Worm (Caenorhabditis elegans) whole organism, mixed stage, embryonic: ENCODE measurements around the gene H06I04.6.

ENCODE experiments used
- M03D4.4 ChIP-seq: sonication (generic microtip); optimal IDR thresholded peaks from 2 replicates; lab custom pipeline; 2017; ENCODE audit warnings: mild to moderate bottlenecking, missing genetic modification characterization, missing compliant biosample characterization
- blmp-1 ChIP-seq: fragments of 150-350 bp; optimal IDR thresholded peaks from 2 replicates; lab custom pipeline; 2014; ENCODE audit warnings: missing biosample characterization, missing genetic modification characterization
- ces-1 ChIP-seq: fragments of 150-350 bp; optimal IDR thresholded peaks from 2 replicates; lab custom pipeline; 2014; ENCODE audit warnings: missing biosample characterization, missing genetic modification reagents, missing genetic modification characterization
- elt-3 ChIP-seq: fragments of 150-350 bp; optimal IDR thresholded peaks from 2 replicates; lab custom pipeline; 2014; ENCODE audit warnings: missing biosample characterization, missing genetic modification characterization
- lin-13 ChIP-seq: fragments of 150-350 bp; optimal IDR thresholded peaks from 2 replicates; lab custom pipeline; 2014; ENCODE audit warnings: missing biosample characterization, missing genetic modification characterization
- lsy-2 ChIP-seq: fragments of 150-350 bp; optimal IDR thresholded peaks from 2 replicates; lab custom pipeline; 2014; ENCODE audit warnings: missing biosample characterization, missing genetic modification characterization
- mls-2 ChIP-seq: sonication (generic microtip); optimal IDR thresholded peaks from 2 replicates; lab custom pipeline; 2016; ENCODE audit warnings: mild to moderate bottlenecking, missing genetic modification characterization, moderate library complexity, missing compliant biosample characterization
- nhr-237 ChIP-seq: fragments of 150-350 bp; optimal IDR thresholded peaks from 2 replicates; lab custom pipeline; 2014; ENCODE audit warnings: missing biosample characterization, missing genetic modification characterization
- nhr-76 ChIP-seq: sonication (generic microtip); optimal IDR thresholded peaks from 2 replicates; lab custom pipeline; 2017; ENCODE audit warnings: missing biosample characterization, missing genetic modification characterization
- pha-4 ChIP-seq: fragments of 150-350 bp; optimal IDR thresholded peaks from 2 replicates; lab custom pipeline; 2018; ENCODE audit warnings: missing biosample characterization, missing genetic modification reagents, missing genetic modification characterization
- snpc-4 ChIP-seq: fragments of 150-350 bp; optimal IDR thresholded peaks from 2 replicates; lab custom pipeline; 2014; ENCODE audit warnings: missing biosample characterization, missing genetic modification characterization
- unc-62 ChIP-seq: fragments of 150-350 bp; optimal IDR thresholded peaks from 2 replicates; lab custom pipeline; 2014; ENCODE audit warnings: missing biosample characterization, missing genetic modification reagents, missing genetic modification characterization
- ztf-11 ChIP-seq: fragments of 150-350 bp; optimal IDR thresholded peaks from 2 replicates; lab custom pipeline; 2014; ENCODE audit warnings: missing biosample characterization, missing genetic modification characterization

DNA sequence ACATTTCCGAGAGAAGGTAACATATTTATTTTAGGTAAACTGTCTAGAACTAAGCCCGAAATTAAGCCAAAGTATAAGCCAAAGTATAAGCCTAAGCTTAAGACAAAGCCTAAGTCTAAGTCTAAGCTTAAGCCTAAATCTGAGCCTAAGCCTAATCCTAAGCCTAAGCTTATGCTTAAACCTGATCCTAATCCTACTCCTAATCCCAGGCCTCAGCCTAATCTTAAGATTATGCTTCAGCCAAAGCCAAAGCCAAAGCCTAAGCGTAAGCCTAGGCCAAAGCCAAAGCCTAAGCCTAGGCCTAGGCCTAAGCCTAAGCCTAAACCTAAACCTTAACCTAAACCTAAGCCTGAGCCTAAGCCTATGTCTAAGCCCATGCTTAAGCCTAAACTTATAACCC lies 8.3 kb downstream of the H06I04.6 start:
- TF ChIP-seq pha-4 = no peak
- no peak for TF ChIP-seq nhr-76 (tag; lab: Kevin White, UChicago)
- TF ChIP-seq blmp-1 (tag; lab: Kevin White, UChicago) = no peak
- no peak for TF ChIP-seq lsy-2 (tag; lab: Kevin White, UChicago)
- TF ChIP-seq unc-62 (GFP tag; lab: Kevin White, UChicago) = no peak
- TF ChIP-seq mls-2 (tag; lab: Kevin White, UChicago) = no peak
- no peak for TF ChIP-seq lin-13
- no peak for TF ChIP-seq elt-3 (tag; lab: Kevin White, UChicago)
- no peak for TF ChIP-seq nhr-237
- TF ChIP-seq ces-1 (GFP tag; lab: Kevin White, UChicago) = no peak
- no peak for TF ChIP-seq snpc-4
- no peak for TF ChIP-seq M03D4.4 (tag; lab: Kevin White, UChicago)
- no peak for TF ChIP-seq ztf-11 (tag; lab: Kevin White, UChicago)
